Fruit fly (Drosophila melanogaster): ENCODE measurements around the gene CG32298.
A peak's percentile ranks its signal among the peaks of the same experiment; 100 is the strongest.

Gene CG32298

DNA sequence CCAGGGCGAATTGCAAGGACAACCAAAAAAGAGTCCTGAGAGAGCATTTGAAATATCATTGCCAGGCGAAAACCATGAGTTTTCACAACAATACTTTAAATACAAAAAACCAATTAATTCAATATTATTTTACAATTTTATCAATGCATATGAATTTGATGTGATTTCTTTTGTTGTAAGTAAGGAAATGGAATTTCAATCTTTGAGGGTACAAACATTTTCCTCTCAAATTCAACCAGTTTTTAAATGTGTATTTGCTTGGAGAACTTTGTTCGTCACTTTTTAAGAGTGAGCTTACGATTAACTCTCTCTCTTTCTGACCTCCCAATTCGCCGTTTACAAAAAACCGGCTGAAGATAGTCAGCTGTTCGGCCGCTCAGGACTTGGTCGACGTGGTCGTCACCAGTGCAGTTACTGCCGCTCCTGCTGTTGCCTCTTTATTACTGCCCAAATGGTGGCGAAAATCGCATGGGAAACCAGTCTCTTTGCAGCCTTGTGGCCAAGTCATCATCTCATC is 20.8 kb upstream of the CG32298 start:
- TF ChIP-seq CG1620 (GFP tag; optimal IDR thresholded peaks at IDR 0.05): no peak
- TF ChIP-seq CG7101 (tag; optimal IDR thresholded peaks at IDR 0.05): peak; percentile 54
- TF ChIP-seq bab1 (GFP tag; optimal IDR thresholded peaks at IDR 0.05): no peak
- peak; percentile 68 for TF ChIP-seq CG33017 (tag; optimal IDR thresholded peaks at IDR 0.05)
- TF ChIP-seq Mnt (GFP tag; optimal IDR thresholded peaks at IDR 0.05): no peak
- no peak for TF ChIP-seq tj (GFP tag; optimal IDR thresholded peaks at IDR 0.05)
- TF ChIP-seq CG12768 (GFP tag; optimal IDR thresholded peaks at IDR 0.05): peak; percentile 63
- TF ChIP-seq cnc (optimal IDR thresholded peaks at IDR 0.05): no peak
- no peak for TF ChIP-seq Crg-1 (GFP tag; optimal IDR thresholded peaks at IDR 0.05)
- no peak for TF ChIP-seq kay (GFP tag; ENCODE audit: borderline replicate concordance)
- peak; percentile 57 for TF ChIP-seq CG14711 (tag; optimal IDR thresholded peaks at IDR 0.05)
- TF ChIP-seq CG5204 (GFP tag; optimal IDR thresholded peaks at IDR 0.05): peak; percentile 53
- TF ChIP-seq cic (GFP tag; optimal IDR thresholded peaks at IDR 0.05): no peak
- TF ChIP-seq pad (GFP tag; optimal IDR thresholded peaks at IDR 0.05): no peak
- peak; percentile 12 for TF ChIP-seq Hr96 (GFP tag; optimal IDR thresholded peaks at IDR 0.05)
- TF ChIP-seq ovo (GFP tag; optimal IDR thresholded peaks at IDR 0.05): no peak
- peak; percentile 44 for TF ChIP-seq CG11617 (GFP tag; optimal IDR thresholded peaks at IDR 0.05)
- TF ChIP-seq CG7045 (GFP tag; optimal IDR thresholded peaks at IDR 0.05): peak; percentile 83
- peak; percentile 41 for TF ChIP-seq toe (GFP tag; optimal IDR thresholded peaks at IDR 0.05)
- TF ChIP-seq Clk (GFP tag; optimal IDR thresholded peaks at IDR 0.05): no peak

DNA sequence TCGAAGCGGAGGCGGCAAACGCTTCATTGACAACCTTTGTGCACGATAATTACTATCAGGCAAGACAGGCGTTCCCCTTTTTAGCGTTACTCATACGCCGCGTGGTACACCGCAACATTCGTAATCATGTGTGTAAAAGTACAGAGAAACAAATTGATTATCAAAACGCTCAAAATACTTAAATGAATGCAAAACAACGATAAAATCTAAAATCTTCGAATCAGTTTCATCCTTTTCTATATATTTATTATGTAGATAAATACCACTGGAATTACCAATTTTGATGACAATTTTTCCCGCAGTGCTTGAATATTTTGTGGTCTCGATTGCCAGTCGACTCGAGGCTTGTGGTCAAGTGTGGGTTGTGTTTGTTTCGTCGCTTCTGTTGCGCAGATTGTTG is 20.1 kb upstream of the CG32298 start:
- no peak for TF ChIP-seq CG11617 (GFP tag; optimal IDR thresholded peaks at IDR 0.05)
- TF ChIP-seq kay (GFP tag; ENCODE audit: borderline replicate concordance): no peak
- no peak for TF ChIP-seq CG1620 (GFP tag; optimal IDR thresholded peaks at IDR 0.05)
- TF ChIP-seq CG12768 (GFP tag; optimal IDR thresholded peaks at IDR 0.05): no peak
- TF ChIP-seq Crg-1 (GFP tag; optimal IDR thresholded peaks at IDR 0.05): no peak
- no peak for TF ChIP-seq CG5204 (GFP tag; optimal IDR thresholded peaks at IDR 0.05)
- no peak for TF ChIP-seq CG7045 (GFP tag; optimal IDR thresholded peaks at IDR 0.05)
- TF ChIP-seq CG14711 (tag; optimal IDR thresholded peaks at IDR 0.05): no peak
- TF ChIP-seq cnc (optimal IDR thresholded peaks at IDR 0.05): no peak
- no peak for TF ChIP-seq tj (GFP tag; optimal IDR thresholded peaks at IDR 0.05)
- TF ChIP-seq ovo (GFP tag; optimal IDR thresholded peaks at IDR 0.05): no peak
- no peak for TF ChIP-seq Clk (GFP tag; optimal IDR thresholded peaks at IDR 0.05)
- TF ChIP-seq Mnt (GFP tag; optimal IDR thresholded peaks at IDR 0.05): no peak
- TF ChIP-seq Hr96 (GFP tag; optimal IDR thresholded peaks at IDR 0.05): no peak
- TF ChIP-seq CG33017 (tag; optimal IDR thresholded peaks at IDR 0.05): no peak
- TF ChIP-seq toe (GFP tag; optimal IDR thresholded peaks at IDR 0.05): no peak

DNA sequence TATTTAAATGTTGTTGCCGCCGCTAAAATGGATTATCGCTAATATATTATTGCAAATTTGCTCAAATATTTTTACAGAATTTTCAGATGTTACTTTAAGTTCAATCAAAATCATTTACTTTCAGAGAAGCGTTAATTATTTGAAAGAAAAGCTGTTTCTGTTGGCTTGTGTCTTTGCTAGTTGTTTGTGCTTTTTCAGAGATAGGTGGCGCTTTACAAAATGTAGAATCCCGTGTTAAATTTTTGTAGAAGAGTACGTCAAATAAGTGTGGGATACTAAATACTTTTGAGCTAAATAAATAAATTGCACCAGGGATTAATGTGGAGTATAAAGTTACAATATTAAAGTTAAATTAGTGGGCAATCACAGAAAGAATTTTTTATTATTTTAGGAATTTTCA is 18.5 kb upstream of the CG32298 start:
- TF ChIP-seq Crg-1 (GFP tag; optimal IDR thresholded peaks at IDR 0.05): no peak
- TF ChIP-seq CG11617 (GFP tag; optimal IDR thresholded peaks at IDR 0.05): no peak
- peak; percentile 10 for TF ChIP-seq bab1 (GFP tag; optimal IDR thresholded peaks at IDR 0.05)

DNA sequence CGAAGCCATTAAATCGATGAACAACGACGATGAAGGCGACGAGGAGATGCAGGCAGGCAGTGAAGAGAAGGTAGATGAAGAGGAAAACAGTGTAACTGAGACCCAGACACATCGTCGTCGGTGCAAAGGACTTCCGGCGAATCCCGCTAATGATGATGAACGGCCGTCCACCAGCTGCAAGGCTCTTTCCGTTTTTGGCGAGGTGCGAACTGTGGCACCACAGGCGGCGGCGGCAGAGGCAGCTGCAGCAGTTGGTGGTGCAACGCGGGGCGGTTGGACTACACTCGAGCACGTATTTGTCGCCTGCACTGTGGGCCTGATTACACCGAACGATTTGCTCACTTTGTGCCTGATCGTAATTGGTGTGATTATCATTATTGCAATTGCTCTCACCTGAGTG is 17.2 kb upstream of the CG32298 start:
- TF ChIP-seq CG12768 (GFP tag; optimal IDR thresholded peaks at IDR 0.05) (no peak), CG33017 (tag; optimal IDR thresholded peaks at IDR 0.05) (no peak), CG7045 (GFP tag; optimal IDR thresholded peaks at IDR 0.05) (no peak), Crg-1 (GFP tag; optimal IDR thresholded peaks at IDR 0.05) (no peak), CG7101 (tag; optimal IDR thresholded peaks at IDR 0.05) (no peak), CG1620 (GFP tag; optimal IDR thresholded peaks at IDR 0.05) (no peak), cic (GFP tag; optimal IDR thresholded peaks at IDR 0.05) (no peak), Mnt (GFP tag; optimal IDR thresholded peaks at IDR 0.05) (no peak), Hr96 (GFP tag; optimal IDR thresholded peaks at IDR 0.05) (no peak), CG14711 (tag; optimal IDR thresholded peaks at IDR 0.05) (no peak), bab1 (GFP tag; optimal IDR thresholded peaks at IDR 0.05) (no peak), tj (GFP tag; optimal IDR thresholded peaks at IDR 0.05) (no peak), pad (GFP tag; optimal IDR thresholded peaks at IDR 0.05) (no peak), cnc (optimal IDR thresholded peaks at IDR 0.05) (no peak)

DNA sequence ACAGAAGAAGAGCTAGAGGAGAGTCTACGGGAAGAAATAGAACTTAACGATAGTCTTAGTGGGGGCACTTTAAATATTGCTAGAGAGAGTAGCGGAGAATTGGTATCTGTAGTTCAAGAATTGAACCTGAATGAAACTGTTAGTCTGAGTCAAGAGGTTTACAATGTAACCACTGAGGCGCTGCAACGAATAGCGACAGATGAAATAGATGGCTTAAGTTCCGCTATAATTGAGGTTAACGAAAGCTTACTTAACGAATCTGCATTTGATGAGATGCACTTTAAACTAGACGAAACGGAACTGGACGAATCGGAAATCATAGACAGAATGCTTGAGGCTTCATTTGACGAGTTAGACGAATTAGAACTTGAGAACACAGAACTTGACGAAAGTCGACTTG is 16.5 kb upstream of the CG32298 start:
- TF ChIP-seq kay (GFP tag; ENCODE audit: borderline replicate concordance) (no peak), CG12768 (GFP tag; optimal IDR thresholded peaks at IDR 0.05) (no peak), CG7045 (GFP tag; optimal IDR thresholded peaks at IDR 0.05) (no peak), CG5204 (GFP tag; optimal IDR thresholded peaks at IDR 0.05) (no peak), pad (GFP tag; optimal IDR thresholded peaks at IDR 0.05) (no peak), cnc (optimal IDR thresholded peaks at IDR 0.05) (no peak), bab1 (GFP tag; optimal IDR thresholded peaks at IDR 0.05) (no peak), CG14711 (tag; optimal IDR thresholded peaks at IDR 0.05) (no peak), CG1620 (GFP tag; optimal IDR thresholded peaks at IDR 0.05) (no peak), tj (GFP tag; optimal IDR thresholded peaks at IDR 0.05) (no peak), Crg-1 (GFP tag; optimal IDR thresholded peaks at IDR 0.05) (no peak)

DNA sequence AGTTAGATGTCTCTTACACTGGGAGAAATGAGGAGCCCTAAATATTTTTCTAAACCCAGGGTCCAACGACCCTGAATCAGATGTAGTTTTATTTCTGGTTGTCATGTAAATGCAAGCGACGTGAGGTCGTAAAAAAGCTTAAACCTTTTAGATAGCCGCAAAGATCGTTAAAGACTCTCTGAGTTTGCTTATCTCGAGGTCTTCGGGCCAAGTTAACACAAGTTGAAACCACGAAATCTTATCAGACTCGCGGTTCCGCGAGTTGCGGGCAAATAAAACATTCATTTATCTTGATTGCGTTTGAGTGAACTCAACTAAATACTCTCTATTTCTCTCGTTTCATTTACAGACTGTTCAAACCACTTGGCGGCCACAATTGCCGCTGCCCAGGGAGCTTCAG is 11.4 kb upstream of the CG32298 start:
- TF ChIP-seq Clk (GFP tag; optimal IDR thresholded peaks at IDR 0.05): no peak
- TF ChIP-seq CG11617 (GFP tag; optimal IDR thresholded peaks at IDR 0.05): no peak
- TF ChIP-seq pad (GFP tag; optimal IDR thresholded peaks at IDR 0.05): no peak
- TF ChIP-seq CG33017 (tag; optimal IDR thresholded peaks at IDR 0.05): peak; percentile 11
- TF ChIP-seq Crg-1 (GFP tag; optimal IDR thresholded peaks at IDR 0.05): no peak
- TF ChIP-seq tj (GFP tag; optimal IDR thresholded peaks at IDR 0.05): no peak
- no peak for TF ChIP-seq cnc (optimal IDR thresholded peaks at IDR 0.05)
- no peak for TF ChIP-seq CG12768 (GFP tag; optimal IDR thresholded peaks at IDR 0.05)
- peak; percentile 31 for TF ChIP-seq cic (GFP tag; optimal IDR thresholded peaks at IDR 0.05)
